Fruit fly (Drosophila melanogaster): ENCODE data around the gene CG32713.

CG32713 gene

dm6 chrX:8416209-8416608 is 41.2 kb downstream of the CG32713 start:
- TF ChIP-seq noc (tag; optimal IDR thresholded peaks at IDR 0.05), result no peak

DNA sequence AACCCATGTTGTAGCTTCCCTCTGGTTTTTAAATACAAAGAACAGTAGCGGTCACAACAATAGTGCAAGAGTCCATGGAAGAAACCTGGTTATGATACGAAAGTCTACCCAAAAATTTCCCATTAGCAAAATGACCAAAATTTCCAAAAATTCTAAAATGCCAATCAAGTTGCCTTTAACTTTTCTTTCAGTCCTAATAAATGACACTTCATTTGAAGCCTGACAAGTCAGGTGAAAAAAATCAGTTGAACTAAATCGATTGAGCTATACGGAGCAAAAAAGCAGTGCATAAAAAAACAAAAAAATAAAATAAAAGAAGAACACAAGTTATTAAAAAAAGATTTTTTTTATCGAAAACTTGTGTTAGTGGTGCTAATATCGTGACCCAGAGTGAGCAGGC is 41.8 kb downstream of the CG32713 start:
- no peak for TF ChIP-seq noc (tag; optimal IDR thresholded peaks at IDR 0.05)

- no peak for TF ChIP-seq noc (tag; optimal IDR thresholded peaks at IDR 0.05)
Observed at dm6 chrX:8414351-8414750, 43.1 kb downstream of the CG32713 start.

dm6 chrX:8413513-8414113 is 43.8 kb downstream of the CG32713 start:
- TF ChIP-seq noc (tag; optimal IDR thresholded peaks at IDR 0.05), result no peak

DNA sequence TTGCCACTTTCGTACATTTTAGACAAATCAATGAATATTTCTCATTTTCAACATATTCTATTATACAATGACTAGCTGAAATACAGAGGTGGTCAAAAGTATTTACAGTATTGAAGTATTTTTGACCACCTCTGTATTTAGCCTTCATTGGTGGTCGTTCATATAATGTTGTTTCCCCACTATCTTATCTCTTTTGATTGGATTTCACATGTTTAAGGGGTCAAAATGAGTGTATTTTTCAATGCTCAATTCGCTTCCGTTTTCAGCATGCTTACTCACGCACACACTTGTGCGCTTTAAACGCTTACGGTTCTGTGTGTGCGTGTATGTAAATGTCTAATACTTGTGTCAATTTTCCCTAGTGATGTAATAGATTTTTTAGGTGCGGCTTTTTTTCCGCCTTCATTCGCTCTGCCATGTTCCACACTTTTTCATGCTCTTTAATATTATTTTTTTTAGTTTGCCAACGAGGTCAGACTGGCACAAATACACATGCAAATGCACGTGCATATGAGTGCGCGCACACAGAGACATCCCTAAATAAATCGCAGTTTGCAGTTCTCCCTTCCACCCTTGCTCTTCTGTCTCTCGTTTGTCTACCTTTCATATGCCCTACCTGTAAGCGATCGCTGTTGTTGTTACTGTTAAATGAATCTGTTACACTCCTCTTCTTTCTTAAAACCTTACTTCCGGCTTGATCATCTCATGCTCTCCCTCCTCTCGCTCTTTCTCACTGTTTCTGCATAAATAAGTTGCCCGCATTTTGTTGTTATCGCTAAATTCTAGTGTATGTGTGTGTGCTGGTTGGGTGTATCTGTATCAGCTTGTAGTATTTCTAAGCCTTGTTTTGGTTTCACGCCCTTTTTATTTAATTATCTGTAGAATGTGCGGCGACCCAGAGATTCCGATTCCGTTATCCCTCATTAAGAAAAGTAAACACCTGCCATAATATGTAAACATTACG is 45.0 kb downstream of the CG32713 start:
- no peak for TF ChIP-seq noc (tag; optimal IDR thresholded peaks at IDR 0.05)

DNA sequence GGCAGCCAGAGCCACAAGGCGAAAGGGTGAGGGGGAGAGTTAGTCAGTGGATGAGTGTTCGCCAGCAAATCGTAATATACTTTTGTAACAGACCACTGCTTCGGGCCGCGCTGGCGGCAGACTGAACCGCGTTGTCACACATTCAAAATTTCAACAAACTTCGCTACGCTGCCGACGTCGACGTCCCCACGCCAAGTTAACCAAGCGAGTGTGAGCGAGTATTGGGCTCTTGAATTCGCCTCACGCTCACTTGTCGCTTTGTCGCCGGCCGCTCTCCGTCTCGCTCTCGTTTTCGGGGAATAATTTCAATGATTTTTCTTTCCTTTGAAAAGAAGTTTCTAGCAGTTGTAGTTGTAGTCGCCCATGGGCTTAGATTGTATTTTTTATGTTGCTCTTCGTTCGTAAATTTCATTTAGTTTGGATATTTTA is 45.9 kb downstream of the CG32713 start, which contains the start of gene lawc:
TSS of gene lawc (minus strand) at position 127 of the 429 bp plus-strand sequence.
- TF ChIP-seq noc (tag; optimal IDR thresholded peaks at IDR 0.05), result peak; percentile 44

DNA sequence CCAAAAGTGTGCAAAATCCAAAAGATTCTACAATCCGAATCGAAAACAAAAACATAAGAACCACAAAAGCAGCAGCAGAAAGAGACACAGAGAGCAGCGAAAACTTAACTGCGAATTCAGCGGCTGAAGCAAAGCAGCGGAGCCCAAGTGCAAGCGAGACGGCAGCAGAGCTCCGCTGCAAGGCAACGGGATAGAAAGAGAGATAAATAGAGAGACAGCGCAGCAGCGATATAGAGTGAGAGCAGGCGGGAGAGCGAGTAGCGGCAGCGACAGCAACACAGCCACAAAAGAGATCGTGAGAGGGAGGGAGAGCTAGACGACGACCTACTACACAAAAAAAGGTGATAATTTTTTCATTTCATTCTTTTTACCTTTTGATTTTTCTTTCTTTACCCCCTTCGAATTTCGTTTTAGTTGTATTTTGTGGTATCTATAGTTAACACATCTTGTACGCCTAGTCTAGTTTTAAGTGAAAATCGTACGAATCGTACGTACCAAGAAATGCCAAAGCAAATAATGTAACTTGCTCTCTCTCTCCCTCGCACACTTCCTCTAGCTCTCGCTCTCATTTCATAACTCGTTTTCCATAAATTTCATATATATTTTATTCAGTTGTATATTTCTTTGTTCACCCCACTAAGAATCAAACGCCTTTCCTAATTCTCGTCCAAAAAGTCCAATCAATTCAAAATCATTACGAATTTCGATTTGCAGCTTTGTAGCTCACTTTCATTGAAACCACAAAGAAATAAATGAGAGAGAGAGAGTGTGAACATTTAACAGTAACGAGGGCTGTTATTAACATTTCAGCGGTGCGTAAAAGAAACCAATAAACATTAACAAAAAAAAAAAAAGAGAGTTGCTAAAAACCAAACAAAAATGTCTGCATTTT is 46.8 kb downstream of the CG32713 start:
- TF ChIP-seq noc (tag; optimal IDR thresholded peaks at IDR 0.05), result no peak

- peak; percentile 65 for TF ChIP-seq noc (tag; optimal IDR thresholded peaks at IDR 0.05)
Observed at dm6 chrX:8409793-8410192, 47.6 kb downstream of the CG32713 start.

- no peak for TF ChIP-seq noc (tag; optimal IDR thresholded peaks at IDR 0.05)
Observed at dm6 chrX:8408971-8409455, 48.4 kb downstream of the CG32713 start, which contains the start of gene Trf2. TSS of gene Trf2 (plus strand) at chrX:8409272.

DNA sequence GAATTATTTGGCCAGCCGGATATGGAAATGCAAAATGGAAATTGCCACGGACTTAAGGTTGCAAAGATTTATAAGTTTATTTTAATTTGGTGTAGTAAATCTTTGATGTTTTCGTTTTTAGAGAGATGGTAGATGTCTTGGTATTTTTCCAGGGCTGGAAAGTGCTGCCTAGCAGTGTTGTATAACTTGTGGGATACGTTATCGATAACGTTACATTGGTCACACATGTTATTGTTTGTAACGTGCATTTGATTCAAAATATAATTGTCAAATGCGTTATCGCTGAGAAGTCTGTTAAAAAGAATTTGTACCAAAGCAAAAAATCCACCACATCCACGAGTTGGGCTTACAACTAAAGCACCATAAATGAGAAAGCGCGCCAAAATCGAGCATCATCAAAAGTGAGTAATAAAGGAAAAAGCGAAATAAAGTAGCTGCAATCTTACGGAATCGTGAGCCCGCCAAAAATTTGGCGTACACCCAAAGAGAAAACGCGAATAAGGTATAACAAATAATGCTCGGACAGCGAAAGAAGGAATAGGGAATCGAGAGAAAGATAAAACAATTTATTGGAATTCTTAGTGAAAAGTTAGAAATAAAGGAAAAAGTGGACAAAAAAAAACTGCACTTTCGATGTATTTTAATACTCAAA is 50.2 kb downstream of the CG32713 start, which contains the start of gene PIG-T:
TSS of gene PIG-T (minus strand) at position 140 of the 652 bp plus-strand sequence.
- TF ChIP-seq noc (tag; optimal IDR thresholded peaks at IDR 0.05), result no peak

Measured in whole organism, larva.